Worm (Caenorhabditis elegans) whole organism, L4 larva: Measurements from ENCODE around the gene Y52E8A.2.

Source experiments
- F10B5.3 ChIP-seq: sonication (generic microtip); optimal IDR thresholded peaks from 2 replicates; lab custom pipeline; 2016; ENCODE audit warnings: mild to moderate bottlenecking, missing genetic modification characterization, missing compliant biosample characterization
- pha-4 ChIP-seq, 2 experiments: fragments of 150-350 bp in 1 of 2; fragments of 200-800 bp in 1 of 2; sonication (Bioruptor generic) in 1 of 2; IDR thresholded peaks in 1 of 2; optimal IDR thresholded peaks in 1 of 2; 2 replicates each; pipeline versions ENCODE4 v1.3.6 to Lab custom; 2014 to 2022; ENCODE audit warnings: missing genetic modification characterization in 2 of 2, missing genetic modification reagents in 2 of 2, missing biosample characterization in 1 of 2, missing compliant biosample characterization in 1 of 2
- unc-39 ChIP-seq: sonication (generic microtip); optimal IDR thresholded peaks from 2 replicates; lab custom pipeline; 2017; ENCODE audit warnings: missing biosample characterization, missing genetic modification characterization
- unc-62 ChIP-seq, 3 experiments: fragments of 150-350 bp in 1 of 3; sonication (generic microtip); optimal IDR thresholded peaks in 2 of 3; peaks in 1 of 3; 1 replicate in 1 of 3; 2 replicates in 2 of 3; lab custom pipeline; 2014 to 2017; ENCODE audit warnings: missing biosample characterization in 3 of 3, missing genetic modification characterization in 3 of 3, missing genetic modification reagents in 3 of 3, missing genotype in 1 of 3
- ztf-7 ChIP-seq: fragments of 150-350 bp; optimal IDR thresholded peaks from 2 replicates; lab custom pipeline; 2014; ENCODE audit warnings: missing biosample characterization, missing genetic modification characterization

DNA sequence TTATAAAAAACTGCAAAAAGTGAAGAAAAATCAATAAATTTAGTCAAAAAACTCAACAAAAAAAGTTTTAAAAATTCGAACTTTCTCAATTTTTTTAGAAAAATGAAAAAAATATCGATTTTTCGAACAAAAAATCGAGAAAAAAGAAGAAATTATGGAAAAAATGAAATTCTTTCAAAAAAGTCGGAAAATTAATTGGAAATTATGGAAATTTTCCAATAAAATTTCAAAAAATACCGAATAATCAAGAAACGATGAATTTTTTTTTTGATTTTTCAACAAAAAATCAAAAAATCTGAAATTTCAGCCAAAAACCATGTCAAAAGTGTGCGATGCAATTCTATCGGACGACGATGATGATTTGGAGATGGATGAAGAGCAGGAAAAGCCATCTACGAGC lies 8.1 kb downstream of the Y52E8A.2 start, which contains the start of gene H20J04.4:
- no peak for TF ChIP-seq pha-4 (GFP tag; IDR thresholded peaks at IDR 0.05; lab: Robert Waterston, UW)
- TF ChIP-seq pha-4 (tag; optimal IDR thresholded peaks at IDR 0.05; lab: Kevin White, UChicago), result no peak
- no peak for TF ChIP-seq ztf-7
- TF ChIP-seq unc-62 (GFP tag; optimal IDR thresholded peaks at IDR 0.05 in 1 of 2; lab: Kevin White, UChicago), result no peak
- no peak for TF ChIP-seq unc-62 (tag; optimal IDR thresholded peaks at IDR 0.05; lab: Kevin White, UChicago)
- no peak for TF ChIP-seq unc-39
- no peak for TF ChIP-seq F10B5.3
